Fruit fly (Drosophila melanogaster): ENCODE measurements around the gene cal1.

The cal1 gene

DNA sequence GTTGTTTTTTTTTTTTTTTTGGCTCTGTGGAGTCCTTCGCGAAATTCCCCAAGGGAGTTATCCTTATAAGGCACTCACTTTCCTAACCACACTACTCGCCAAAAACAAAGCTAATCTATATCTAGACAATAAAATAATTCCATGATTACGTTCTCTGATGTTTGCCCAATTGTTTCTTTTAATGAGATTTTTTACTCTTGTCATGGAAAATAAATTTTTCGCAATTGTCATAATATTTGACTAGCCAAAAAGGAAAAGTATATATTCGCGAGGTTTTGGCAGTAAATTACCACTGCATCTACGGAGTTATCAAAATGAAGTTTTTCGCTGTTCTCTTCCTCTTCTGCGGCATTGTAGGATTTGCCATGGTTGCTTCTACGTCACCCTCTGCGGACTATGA lies 32.1 kb downstream of the cal1 start, which contains the start of gene CG34278:
TSS of gene CG34278 (plus strand) at position 301 of the 400 bp plus-strand sequence.
- TF ChIP-seq CG10348 (GFP tag; IDR thresholded peaks at IDR 0.05) (no peak), Ets98B (GFP tag; IDR thresholded peaks at IDR 0.05) (no peak), gl (tag; optimal IDR thresholded peaks at IDR 0.05) (no peak), Snoo (tag; optimal IDR thresholded peaks at IDR 0.05) (no peak), Pif1A (GFP tag; optimal IDR thresholded peaks at IDR 0.05) (no peak), CG34367 (tag; optimal IDR thresholded peaks at IDR 0.05) (no peak), CG4496 (GFP tag; IDR thresholded peaks at IDR 0.05) (no peak)

DNA sequence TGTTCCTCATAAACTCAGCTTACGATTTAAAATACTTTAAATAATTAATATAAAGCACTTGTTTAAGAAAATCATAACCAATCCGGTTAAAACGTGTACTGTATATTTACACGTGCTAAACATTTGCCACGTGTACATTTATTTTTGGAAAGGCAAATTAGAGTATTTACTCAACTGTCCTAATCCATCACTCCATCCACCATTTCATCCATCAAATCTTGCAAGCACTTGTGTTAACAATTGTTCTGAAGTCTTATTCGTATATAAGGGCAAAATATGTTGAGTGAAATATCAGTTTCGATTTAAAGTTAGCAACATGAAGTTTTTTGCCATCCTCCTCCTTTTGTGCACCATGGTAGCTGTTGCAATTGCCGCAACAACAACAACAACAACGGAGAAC lies 33.2 kb downstream of the cal1 start, which contains the start of gene CG42779:
TSS of gene CG42779 (plus strand) at position 301 of the 400 bp plus-strand sequence.
- TF ChIP-seq CG15710 (tag; optimal IDR thresholded peaks at IDR 0.05) (no peak), CG34367 (tag; optimal IDR thresholded peaks at IDR 0.05) (no peak), fd96Ca (GFP tag; IDR thresholded peaks at IDR 0.05) (no peak), CG17806 (tag; optimal IDR thresholded peaks at IDR 0.05) (no peak), gl (tag; optimal IDR thresholded peaks at IDR 0.05) (no peak), CG14655 (GFP tag; optimal IDR thresholded peaks at IDR 0.05) (no peak), CG8301 (tag; optimal IDR thresholded peaks at IDR 0.05) (no peak), Pif1A (GFP tag; optimal IDR thresholded peaks at IDR 0.05) (no peak), CG12605 (GFP tag; IDR thresholded peaks at IDR 0.05) (no peak), CG4496 (GFP tag; IDR thresholded peaks at IDR 0.05) (no peak), CG9948 (tag; optimal IDR thresholded peaks at IDR 0.05) (no peak), D1 (tag; optimal IDR thresholded peaks at IDR 0.05) (no peak), EcR (GFP tag; optimal IDR thresholded peaks at IDR 0.05) (no peak), CG10348 (GFP tag; IDR thresholded peaks at IDR 0.05) (no peak), Pif1B (GFP tag; optimal IDR thresholded peaks at IDR 0.05) (no peak)

DNA sequence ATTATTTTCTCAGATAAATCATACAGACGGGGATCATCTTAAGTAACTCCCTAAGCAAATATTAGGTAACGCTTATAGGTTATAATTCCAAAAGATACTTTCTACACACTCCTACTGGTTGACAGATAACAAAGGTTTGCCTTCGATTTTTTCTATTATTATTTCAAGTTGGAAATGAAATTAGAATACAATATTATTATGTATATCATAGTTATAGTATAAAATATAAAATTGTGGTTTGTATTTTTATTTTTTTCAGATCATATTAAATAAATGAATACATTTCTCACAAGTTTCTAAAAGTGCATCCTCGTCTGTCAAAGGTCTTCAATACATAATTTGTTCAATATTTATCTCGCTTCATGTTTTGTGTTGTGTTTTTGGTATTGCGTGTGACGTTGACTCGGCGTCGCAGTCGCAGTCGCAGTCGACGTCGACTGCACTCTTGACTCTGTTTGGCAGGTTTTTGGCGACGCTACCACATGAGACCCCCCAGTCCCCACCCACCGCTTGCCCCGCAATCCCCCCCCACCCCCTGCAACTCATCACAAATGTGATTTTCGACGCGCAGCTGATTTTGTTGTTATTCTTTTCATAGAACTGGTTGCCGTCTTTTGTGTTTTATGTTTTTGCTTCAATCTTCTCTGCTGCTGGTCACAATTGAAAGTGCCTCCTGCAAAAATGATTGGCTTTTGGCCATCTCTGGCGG lies 34.9 kb downstream of the cal1 start:
- TF ChIP-seq fd96Ca (GFP tag; IDR thresholded peaks at IDR 0.05) = 0 out of 3 replicates have a peak, but pooled peaks have one; percentile 7
- peak; percentile 36 for TF ChIP-seq CG14655 (GFP tag; optimal IDR thresholded peaks at IDR 0.05)
- no peak for TF ChIP-seq CG13204 (GFP tag; optimal IDR thresholded peaks at IDR 0.05)
- no peak for TF ChIP-seq EcR (GFP tag; optimal IDR thresholded peaks at IDR 0.05)
- no peak for TF ChIP-seq Ets98B (GFP tag; IDR thresholded peaks at IDR 0.05)

DNA sequence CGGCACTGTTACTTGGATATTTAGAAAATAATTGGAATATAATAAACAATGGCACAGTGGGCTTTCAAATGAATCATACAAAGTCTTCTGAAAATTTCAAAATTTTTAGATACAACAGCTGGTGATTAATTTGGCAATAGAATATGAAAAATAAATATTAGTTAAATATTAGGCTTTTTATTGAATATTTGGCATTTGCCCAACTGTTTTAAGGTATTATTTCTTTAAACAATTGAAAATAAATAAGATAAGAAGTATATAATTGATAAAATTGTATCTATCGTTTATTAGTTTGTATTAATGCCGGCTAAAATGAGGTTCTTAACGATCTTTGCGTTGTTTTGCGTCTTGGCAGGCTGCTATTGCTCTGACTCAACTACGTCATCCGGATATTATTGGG lies 36.1 kb downstream of the cal1 start, which contains the start of gene CG45079:
TSS of gene CG45079 (plus strand) at position 301 of the 400 bp plus-strand sequence.
- TF ChIP-seq Pif1A (GFP tag; optimal IDR thresholded peaks at IDR 0.05) = no peak
- TF ChIP-seq CG32121 (GFP tag; IDR thresholded peaks at IDR 0.05) = no peak
- TF ChIP-seq CG17806 (tag; optimal IDR thresholded peaks at IDR 0.05) = no peak
- no peak for TF ChIP-seq CG15710 (tag; optimal IDR thresholded peaks at IDR 0.05)
- TF ChIP-seq CG13204 (GFP tag; optimal IDR thresholded peaks at IDR 0.05) = no peak
- TF ChIP-seq Snoo (tag; optimal IDR thresholded peaks at IDR 0.05) = no peak
- no peak for TF ChIP-seq CG34367 (tag; optimal IDR thresholded peaks at IDR 0.05)

DNA sequence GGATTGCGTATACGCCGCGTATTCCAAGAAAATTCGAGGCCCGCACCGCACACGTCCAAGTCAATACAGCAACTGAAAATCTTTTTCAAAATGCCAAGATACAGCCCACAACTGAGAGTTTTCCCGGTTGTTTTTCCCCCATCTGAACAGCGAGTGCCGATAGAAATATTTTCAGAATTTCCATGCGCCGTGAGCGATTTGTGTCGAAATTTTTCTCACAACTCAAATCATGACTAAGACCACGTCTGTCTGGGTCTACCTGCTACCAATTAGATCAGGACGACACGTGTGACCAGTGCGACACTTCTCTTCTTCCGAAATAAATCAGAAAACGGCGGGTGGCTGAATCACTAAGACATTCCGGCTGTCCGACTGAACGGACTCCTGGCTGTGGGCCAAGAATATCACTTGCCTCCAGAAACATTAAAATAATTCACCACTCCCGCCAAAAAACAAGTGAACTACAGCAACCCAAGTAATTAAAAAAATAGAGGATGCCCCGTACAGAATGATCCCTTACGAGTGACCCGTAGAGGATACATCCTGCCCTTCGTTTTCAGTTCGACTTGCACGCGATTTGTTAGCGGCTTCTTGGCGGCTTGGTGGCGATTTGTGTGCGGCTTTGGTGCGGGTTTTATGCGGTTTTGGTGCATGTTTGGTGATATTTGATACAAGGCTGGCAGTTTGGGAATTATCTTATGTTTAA lies 37.4 kb downstream of the cal1 start, which contains the start of gene cher:
TSS of gene cher (minus strand) at position 51 of the 706 bp plus-strand sequence.
- TF ChIP-seq Ets98B (GFP tag; IDR thresholded peaks at IDR 0.05) (no peak), Snoo (tag; optimal IDR thresholded peaks at IDR 0.05) (no peak), CG34367 (tag; optimal IDR thresholded peaks at IDR 0.05) (no peak), Pif1B (GFP tag; optimal IDR thresholded peaks at IDR 0.05) (no peak), CG13204 (GFP tag; optimal IDR thresholded peaks at IDR 0.05) (no peak), CG32121 (GFP tag; IDR thresholded peaks at IDR 0.05) (no peak)

DNA sequence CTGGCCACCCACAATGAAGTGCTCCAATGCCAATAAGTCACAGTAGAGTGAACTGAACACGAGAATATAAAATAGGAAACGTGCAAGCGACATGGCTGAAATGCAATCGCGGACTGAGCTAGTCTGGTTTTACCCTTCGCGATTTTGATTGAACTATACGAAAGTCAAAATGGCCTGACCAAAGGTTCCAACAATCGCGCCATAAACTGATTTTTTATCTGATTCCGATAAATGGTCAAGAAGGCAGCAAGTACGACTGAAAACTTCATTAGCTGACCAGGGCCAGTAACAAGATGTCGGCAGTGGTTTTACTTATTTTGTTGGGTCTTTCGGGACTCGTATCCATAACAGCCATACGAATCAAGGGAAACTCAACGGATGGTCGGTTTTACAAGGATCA lies 38.8 kb downstream of the cal1 start, which contains the start of the genes CG17477 and CG31269:
TSS of gene CG17477 (minus strand) at position 101 of the 400 bp plus-strand sequence.
TSS of gene CG31269 (plus strand) at position 289 of the 400 bp plus-strand sequence.
- TF ChIP-seq Ets98B (GFP tag; IDR thresholded peaks at IDR 0.05) = no peak
- TF ChIP-seq CG8301 (tag; optimal IDR thresholded peaks at IDR 0.05) = no peak
- no peak for TF ChIP-seq CG9948 (tag; optimal IDR thresholded peaks at IDR 0.05)
- TF ChIP-seq CG12605 (GFP tag; IDR thresholded peaks at IDR 0.05) = no peak
- TF ChIP-seq CG13204 (GFP tag; optimal IDR thresholded peaks at IDR 0.05) = no peak
- TF ChIP-seq CG8159 (tag; optimal IDR thresholded peaks at IDR 0.05) = no peak
- TF ChIP-seq CG10348 (GFP tag; IDR thresholded peaks at IDR 0.05) = no peak
- no peak for TF ChIP-seq Pif1A (GFP tag; optimal IDR thresholded peaks at IDR 0.05)
- TF ChIP-seq EcR (GFP tag; optimal IDR thresholded peaks at IDR 0.05) = no peak
- TF ChIP-seq Snoo (tag; optimal IDR thresholded peaks at IDR 0.05) = no peak
- TF ChIP-seq CG4496 (GFP tag; IDR thresholded peaks at IDR 0.05) = no peak
- TF ChIP-seq rn (GFP tag; IDR thresholded peaks at IDR 0.05) = no peak
- no peak for TF ChIP-seq CG32121 (GFP tag; IDR thresholded peaks at IDR 0.05)
- no peak for TF ChIP-seq CG15710 (tag; optimal IDR thresholded peaks at IDR 0.05)
- no peak for TF ChIP-seq CG17806 (tag; optimal IDR thresholded peaks at IDR 0.05)
- TF ChIP-seq Pif1B (GFP tag; optimal IDR thresholded peaks at IDR 0.05) = no peak
- TF ChIP-seq gl (tag; optimal IDR thresholded peaks at IDR 0.05) = no peak
- no peak for TF ChIP-seq fd96Ca (GFP tag; IDR thresholded peaks at IDR 0.05)
